Worm (Caenorhabditis elegans): ENCODE measurements around the gene pas-6.
A peak's percentile ranks its signal among the peaks of the same experiment; 100 is the strongest.

Gene pas-6

ce11 chrV:5582860-5583259 is 1.3 kb downstream of the pas-6 start:
- no peak for TF ChIP-seq flt-1 (GFP tag; IDR thresholded peaks at IDR 0.05)

ce11 chrV:5582308-5582707 is 1.8 kb downstream of the pas-6 start:
- TF ChIP-seq med-1 (GFP tag; optimal IDR thresholded peaks at IDR 0.05; ENCODE audit: insufficient read depth) (no peak), klf-2 (GFP tag; conservative IDR thresholded peaks at IDR 0.05) (no peak), ztf-29 (GFP tag; IDR thresholded peaks at IDR 0.05) (no peak), cog-1 (tag; optimal IDR thresholded peaks at IDR 0.05) (no peak), T22C8.4 (GFP tag; IDR thresholded peaks at IDR 0.05) (no peak), ref-1 (GFP tag; conservative IDR thresholded peaks at IDR 0.05) (no peak), flt-1 (GFP tag; IDR thresholded peaks at IDR 0.05) (no peak), tab-1 (GFP tag; IDR thresholded peaks at IDR 0.05) (no peak), ztf-23 (GFP tag; IDR thresholded peaks at IDR 0.05) (no peak)

- no peak for TF ChIP-seq cog-1 (tag; optimal IDR thresholded peaks at IDR 0.05)
- TF ChIP-seq ref-1 (GFP tag; conservative IDR thresholded peaks at IDR 0.05): no peak
- TF ChIP-seq med-1 (GFP tag; optimal IDR thresholded peaks at IDR 0.05; ENCODE audit: insufficient read depth): no peak
- no peak for TF ChIP-seq tab-1 (GFP tag; IDR thresholded peaks at IDR 0.05)
- no peak for TF ChIP-seq ztf-23 (GFP tag; IDR thresholded peaks at IDR 0.05)
- TF ChIP-seq flt-1 (GFP tag; IDR thresholded peaks at IDR 0.05): no peak
- TF ChIP-seq ztf-29 (GFP tag; IDR thresholded peaks at IDR 0.05): no peak
- TF ChIP-seq klf-2 (GFP tag; conservative IDR thresholded peaks at IDR 0.05): no peak
- no peak for TF ChIP-seq T22C8.4 (GFP tag; IDR thresholded peaks at IDR 0.05)
These were observed 2.8 kb downstream of the pas-6 start, which contains the start of gene klc-2 for ce11 chrV:5581312-5581711. Gene klc-2, minus strand, starts transcription at chrV:5581412.

- TF ChIP-seq cog-1 (tag; optimal IDR thresholded peaks at IDR 0.05): peak; percentile 73
- TF ChIP-seq flt-1 (GFP tag; IDR thresholded peaks at IDR 0.05): no peak
- no peak for TF ChIP-seq klf-2 (GFP tag; conservative IDR thresholded peaks at IDR 0.05)
- 0 out of 2 replicates have a peak, but pooled peaks have one; percentile 19 for TF ChIP-seq ztf-29 (GFP tag; IDR thresholded peaks at IDR 0.05)
- no peak for TF ChIP-seq med-1 (GFP tag; optimal IDR thresholded peaks at IDR 0.05; ENCODE audit: insufficient read depth)
- TF ChIP-seq T22C8.4 (GFP tag; IDR thresholded peaks at IDR 0.05): peak; percentile 79
- no peak for TF ChIP-seq ref-1 (GFP tag; conservative IDR thresholded peaks at IDR 0.05)
- no peak for TF ChIP-seq tab-1 (GFP tag; IDR thresholded peaks at IDR 0.05)
- TF ChIP-seq ztf-23 (GFP tag; IDR thresholded peaks at IDR 0.05): no peak
These were observed 3.6 kb downstream of the pas-6 start for ce11 chrV:5580517-5580916.

- TF ChIP-seq cog-1 (tag; optimal IDR thresholded peaks at IDR 0.05) (no peak), ztf-29 (GFP tag; IDR thresholded peaks at IDR 0.05) (no peak), ref-1 (GFP tag; conservative IDR thresholded peaks at IDR 0.05) (no peak), tab-1 (GFP tag; IDR thresholded peaks at IDR 0.05) (no peak), ztf-23 (GFP tag; IDR thresholded peaks at IDR 0.05) (no peak), T22C8.4 (GFP tag; IDR thresholded peaks at IDR 0.05) (no peak)
These were observed 4.5 kb downstream of the pas-6 start for ce11 chrV:5579666-5580065.

ce11 chrV:5576008-5576407 is 8.1 kb downstream of the pas-6 start:
- no peak for TF ChIP-seq klf-2 (GFP tag; conservative IDR thresholded peaks at IDR 0.05)
- TF ChIP-seq med-1 (GFP tag; optimal IDR thresholded peaks at IDR 0.05; ENCODE audit: insufficient read depth): no peak
- TF ChIP-seq flt-1 (GFP tag; IDR thresholded peaks at IDR 0.05): no peak
- no peak for TF ChIP-seq ref-1 (GFP tag; conservative IDR thresholded peaks at IDR 0.05)
- no peak for TF ChIP-seq ztf-29 (GFP tag; IDR thresholded peaks at IDR 0.05)
- TF ChIP-seq tab-1 (GFP tag; IDR thresholded peaks at IDR 0.05): no peak
- no peak for TF ChIP-seq cog-1 (tag; optimal IDR thresholded peaks at IDR 0.05)
- no peak for TF ChIP-seq T22C8.4 (GFP tag; IDR thresholded peaks at IDR 0.05)
- TF ChIP-seq ztf-23 (GFP tag; IDR thresholded peaks at IDR 0.05): no peak

- TF ChIP-seq cog-1 (tag; optimal IDR thresholded peaks at IDR 0.05) (no peak), klf-2 (GFP tag; conservative IDR thresholded peaks at IDR 0.05) (no peak), ref-1 (GFP tag; conservative IDR thresholded peaks at IDR 0.05) (no peak), tab-1 (GFP tag; IDR thresholded peaks at IDR 0.05) (no peak), med-1 (GFP tag; optimal IDR thresholded peaks at IDR 0.05; ENCODE audit: insufficient read depth) (no peak)
These were observed 12.5 kb downstream of the pas-6 start for ce11 chrV:5571691-5572090.

ce11 chrV:5570433-5570832 is 13.7 kb downstream of the pas-6 start, which contains the start of gene glb-6:
Gene glb-6, minus strand, starts transcription at chrV:5570533.
- TF ChIP-seq ztf-23 (GFP tag; IDR thresholded peaks at IDR 0.05) (no peak), cog-1 (tag; optimal IDR thresholded peaks at IDR 0.05) (no peak), T22C8.4 (GFP tag; IDR thresholded peaks at IDR 0.05) (no peak), med-1 (GFP tag; optimal IDR thresholded peaks at IDR 0.05; ENCODE audit: insufficient read depth) (no peak), ref-1 (GFP tag; conservative IDR thresholded peaks at IDR 0.05) (no peak), flt-1 (GFP tag; IDR thresholded peaks at IDR 0.05) (no peak), ztf-29 (GFP tag; IDR thresholded peaks at IDR 0.05) (no peak), tab-1 (GFP tag; IDR thresholded peaks at IDR 0.05) (no peak), klf-2 (GFP tag; conservative IDR thresholded peaks at IDR 0.05) (no peak)

- TF ChIP-seq ref-1 (GFP tag; conservative IDR thresholded peaks at IDR 0.05) (no peak), ztf-23 (GFP tag; IDR thresholded peaks at IDR 0.05) (no peak), tab-1 (GFP tag; IDR thresholded peaks at IDR 0.05) (no peak), cog-1 (tag; optimal IDR thresholded peaks at IDR 0.05) (no peak), flt-1 (GFP tag; IDR thresholded peaks at IDR 0.05) (no peak), T22C8.4 (GFP tag; IDR thresholded peaks at IDR 0.05) (no peak), med-1 (GFP tag; optimal IDR thresholded peaks at IDR 0.05; ENCODE audit: insufficient read depth) (no peak), ztf-29 (GFP tag; IDR thresholded peaks at IDR 0.05) (no peak), klf-2 (GFP tag; conservative IDR thresholded peaks at IDR 0.05) (no peak)
These were observed 17.0 kb downstream of the pas-6 start, which contains the start of gene C18C4.7 for ce11 chrV:5567119-5567518. Gene C18C4.7, minus strand, starts transcription at chrV:5567219.

- TF ChIP-seq flt-1 (GFP tag; IDR thresholded peaks at IDR 0.05) (no peak), cog-1 (tag; optimal IDR thresholded peaks at IDR 0.05) (no peak), ref-1 (GFP tag; conservative IDR thresholded peaks at IDR 0.05) (no peak), med-1 (GFP tag; optimal IDR thresholded peaks at IDR 0.05; ENCODE audit: insufficient read depth) (no peak), ztf-29 (GFP tag; IDR thresholded peaks at IDR 0.05) (no peak), ztf-23 (GFP tag; IDR thresholded peaks at IDR 0.05) (no peak), klf-2 (GFP tag; conservative IDR thresholded peaks at IDR 0.05) (no peak), tab-1 (GFP tag; IDR thresholded peaks at IDR 0.05) (no peak), T22C8.4 (GFP tag; IDR thresholded peaks at IDR 0.05) (no peak)
These were observed 24.3 kb downstream of the pas-6 start for ce11 chrV:5559882-5560281.
